Worm (Caenorhabditis elegans): ENCODE results near the gene C04G6.2.
A peak's percentile ranks its signal among the peaks of the same experiment; 100 is the strongest.

Gene C04G6.2

ce11 chrII:5049249-5049648 lies 43.8 kb upstream of the C04G6.2 start:
- TF ChIP-seq nhr-28 (tag; optimal IDR thresholded peaks at IDR 0.05) (no peak), ces-1 (GFP tag; optimal IDR thresholded peaks at IDR 0.05) (no peak), unc-62 (GFP tag; optimal IDR thresholded peaks at IDR 0.05) (no peak), nhr-76 (tag; optimal IDR thresholded peaks at IDR 0.05) (no peak), nhr-2 (tag; optimal IDR thresholded peaks at IDR 0.05) (no peak), ham-2 (GFP tag; optimal IDR thresholded peaks at IDR 0.05) (no peak), cnd-1 (tag; optimal IDR thresholded peaks at IDR 0.05) (no peak), lsy-2 (tag; optimal IDR thresholded peaks at IDR 0.05) (no peak), M03D4.4 (tag; optimal IDR thresholded peaks at IDR 0.05) (no peak), nhr-237 (tag; optimal IDR thresholded peaks at IDR 0.05) (no peak), mab-5 (tag; optimal IDR thresholded peaks at IDR 0.05) (no peak), mls-2 (tag; optimal IDR thresholded peaks at IDR 0.05) (no peak), hlh-1 (tag; optimal IDR thresholded peaks at IDR 0.05) (no peak), ceh-39 (tag; optimal IDR thresholded peaks at IDR 0.05) (no peak), sem-2 (GFP tag; optimal IDR thresholded peaks at IDR 0.05) (no peak), mep-1 (tag; optimal IDR thresholded peaks at IDR 0.05) (no peak), flh-1 (GFP tag; optimal IDR thresholded peaks at IDR 0.05) (no peak), nhr-12 (tag; optimal IDR thresholded peaks at IDR 0.05) (no peak), drap-1 (GFP tag; optimal IDR thresholded peaks at IDR 0.05) (no peak)

- TF ChIP-seq ces-1 (GFP tag; optimal IDR thresholded peaks at IDR 0.05), result peak; percentile 17
- TF ChIP-seq elt-3 (tag; optimal IDR thresholded peaks at IDR 0.05), result no peak
These were observed 43.1 kb upstream of the C04G6.2 start, which contains the start of gene F33G12.6 for ce11 chrII:5049865-5050342. F33G12.6 (plus strand) TSS chrII:5049915.

ce11 chrII:5050776-5051175 lies 42.3 kb upstream of the C04G6.2 start:
- TF ChIP-seq hlh-1 (tag; optimal IDR thresholded peaks at IDR 0.05), result no peak

ce11 chrII:5055129-5055666 lies 37.8 kb upstream of the C04G6.2 start, which contains the start of the genes ify-1 and rpl-22:
ify-1 (minus strand) TSS chrII:5055179.
rpl-22 (plus strand) TSS chrII:5055616.
- TF ChIP-seq pha-4 (tag; optimal IDR thresholded peaks at IDR 0.05), result peak; percentile 97
- no peak for TF ChIP-seq tbx-8 (GFP tag; optimal IDR thresholded peaks at IDR 0.05)
- TF ChIP-seq ceh-43 (GFP tag; optimal IDR thresholded peaks at IDR 0.05), result peak; percentile 18
- TF ChIP-seq drap-1 (GFP tag; optimal IDR thresholded peaks at IDR 0.05), result peak; percentile 71
- peak; percentile 50 for TF ChIP-seq M03D4.4 (tag; optimal IDR thresholded peaks at IDR 0.05)
- TF ChIP-seq cnd-1 (tag; optimal IDR thresholded peaks at IDR 0.05), result peak; percentile 61
- no peak for TF ChIP-seq nhr-28 (tag; optimal IDR thresholded peaks at IDR 0.05)
- no peak for TF ChIP-seq blmp-1 (tag; optimal IDR thresholded peaks at IDR 0.05)
- TF ChIP-seq mep-1 (tag; optimal IDR thresholded peaks at IDR 0.05), result peak; percentile 96
- peak; percentile 69 for TF ChIP-seq ham-2 (GFP tag; optimal IDR thresholded peaks at IDR 0.05)
- no peak for TF ChIP-seq flh-1 (GFP tag; optimal IDR thresholded peaks at IDR 0.05)
- peak; percentile 61 for TF ChIP-seq unc-62 (GFP tag; optimal IDR thresholded peaks at IDR 0.05)
- peak; percentile 62 for TF ChIP-seq sptf-1 (tag; optimal IDR thresholded peaks at IDR 0.05)
- TF ChIP-seq unc-120 (tag; optimal IDR thresholded peaks at IDR 0.05; ENCODE audit: poor library complexity, severe bottlenecking), result peak; percentile 75
- TF ChIP-seq elt-1 (tag; optimal IDR thresholded peaks at IDR 0.05; ENCODE audit: borderline replicate concordance, insufficient read depth), result peak; percentile 51
- peak; percentile 99 for TF ChIP-seq lsy-2 (tag; optimal IDR thresholded peaks at IDR 0.05)
- TF ChIP-seq snpc-4 (tag; optimal IDR thresholded peaks at IDR 0.05), result no peak
- no peak for TF ChIP-seq nhr-2 (tag; optimal IDR thresholded peaks at IDR 0.05)
- peak; percentile 39 for TF ChIP-seq nhr-12 (tag; optimal IDR thresholded peaks at IDR 0.05)
- TF ChIP-seq nhr-76 (tag; optimal IDR thresholded peaks at IDR 0.05), result no peak
- TF ChIP-seq ces-1 (GFP tag; optimal IDR thresholded peaks at IDR 0.05), result peak; percentile 82
- peak; percentile 98 for TF ChIP-seq lin-13 (tag; optimal IDR thresholded peaks at IDR 0.05)
- no peak for TF ChIP-seq sem-2 (GFP tag; optimal IDR thresholded peaks at IDR 0.05)
- TF ChIP-seq bed-3 (GFP tag; optimal IDR thresholded peaks at IDR 0.05), result no peak
- peak; percentile 76 for TF ChIP-seq mls-2 (tag; optimal IDR thresholded peaks at IDR 0.05)
- peak; percentile 72 for TF ChIP-seq elt-3 (tag; optimal IDR thresholded peaks at IDR 0.05)
- TF ChIP-seq ceh-83 (GFP tag; optimal IDR thresholded peaks at IDR 0.05), result peak; percentile 30
- TF ChIP-seq unc-39 (tag; optimal IDR thresholded peaks at IDR 0.05), result no peak
- TF ChIP-seq ceh-39 (tag; optimal IDR thresholded peaks at IDR 0.05), result peak; percentile 83
- TF ChIP-seq lin-32 (GFP tag; optimal IDR thresholded peaks at IDR 0.05), result no peak
- peak; percentile 32 for TF ChIP-seq mab-5 (tag; optimal IDR thresholded peaks at IDR 0.05)
- TF ChIP-seq hlh-1 (tag; optimal IDR thresholded peaks at IDR 0.05), result peak; percentile 83
- peak; percentile 95 for TF ChIP-seq nhr-237 (tag; optimal IDR thresholded peaks at IDR 0.05)
- TF ChIP-seq zip-8 (tag; optimal IDR thresholded peaks at IDR 0.05), result no peak
- peak; percentile 50 for TF ChIP-seq ztf-11 (tag; optimal IDR thresholded peaks at IDR 0.05)
